Worm (Caenorhabditis elegans): ENCODE results near the gene C32A9.1.

DNA sequence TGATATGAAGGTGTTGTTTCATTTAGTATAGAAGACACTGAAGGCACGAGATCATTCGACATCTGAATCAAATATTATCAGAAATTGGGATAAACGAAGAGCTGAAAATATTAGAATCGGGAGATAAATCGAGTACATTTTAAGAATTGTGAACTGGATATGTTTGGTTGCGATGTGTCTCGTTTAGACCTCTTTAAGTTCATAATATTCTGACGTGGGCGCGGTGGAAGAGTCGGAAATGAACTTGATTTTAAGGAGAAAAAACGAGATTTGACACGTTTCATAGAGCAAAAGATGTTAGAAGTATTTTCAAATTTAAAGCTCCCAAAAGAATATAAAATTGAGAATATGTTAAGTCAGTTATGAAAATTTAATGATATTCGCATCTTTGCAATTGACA lies 25.7 kb upstream of the C32A9.1 start, which contains the start of gene npr-6:
- TF ChIP-seq cog-1 (tag; optimal IDR thresholded peaks at IDR 0.05): no peak
- no peak for TF ChIP-seq ref-1 (GFP tag; conservative IDR thresholded peaks at IDR 0.05)
- TF ChIP-seq klf-2 (GFP tag; conservative IDR thresholded peaks at IDR 0.05): no peak
- TF ChIP-seq ztf-29 (GFP tag; IDR thresholded peaks at IDR 0.05): no peak
- no peak for TF ChIP-seq med-1 (GFP tag; optimal IDR thresholded peaks at IDR 0.05; ENCODE audit: insufficient read depth)
- TF ChIP-seq T22C8.4 (GFP tag; IDR thresholded peaks at IDR 0.05): no peak
- TF ChIP-seq ztf-23 (GFP tag; IDR thresholded peaks at IDR 0.05): no peak
